Fruit fly (Drosophila melanogaster) whole organism, embryonic: ENCODE measurements around the gene CG5909.

ENCODE experiments used
- CG11085 ChIP-seq: fragments of 200-800 bp; sonication (Bioruptor generic); IDR thresholded peaks from 2 replicates; pipeline ENCODE4 v1.3.6; 2022; ENCODE audit warnings: missing biosample characterization, missing genetic modification characterization
- CG11723 ChIP-seq: fragments of 200-800 bp; sonication (Bioruptor generic); optimal IDR thresholded peaks from 2 replicates; lab custom pipeline; 2017; ENCODE audit warnings: missing biosample characterization, mild to moderate bottlenecking, missing genetic modification characterization
- CG12155 ChIP-seq: fragments of 200-800 bp; sonication (Bioruptor generic); optimal IDR thresholded peaks from 3 replicates; lab custom pipeline; 2016; ENCODE audit warnings: missing biosample characterization, missing genetic modification characterization
- CG13123 ChIP-seq: fragments of 200-800 bp; sonication (Bioruptor generic); optimal IDR thresholded peaks from 2 replicates; lab custom pipeline; 2016; ENCODE audit warnings: missing biosample characterization, missing genetic modification characterization
- CG13775 ChIP-seq: fragments of 200-800 bp; sonication (Bioruptor generic); optimal IDR thresholded peaks from 3 replicates; lab custom pipeline; 2017; ENCODE audit warnings: missing biosample characterization, mild to moderate bottlenecking, missing genetic modification characterization
- CG16815 ChIP-seq: fragments of 200-800 bp; sonication (Bioruptor generic); optimal IDR thresholded peaks from 3 replicates; lab custom pipeline; 2017; ENCODE audit warnings: missing biosample characterization, mild to moderate bottlenecking, missing genetic modification characterization
- CG18619 ChIP-seq: fragments of 200-800 bp; sonication (Bioruptor generic); optimal IDR thresholded peaks from 3 replicates; lab custom pipeline; 2017; ENCODE audit warnings: missing biosample characterization, mild to moderate bottlenecking, missing genetic modification characterization
- CG2875 ChIP-seq: fragments of 200-800 bp; sonication (Bioruptor generic); optimal IDR thresholded peaks from 2 replicates; lab custom pipeline; 2017; ENCODE audit warnings: missing biosample characterization, mild to moderate bottlenecking, missing genetic modification characterization, missing genetic modification reagents
- CG3065 ChIP-seq: fragments of 200-800 bp; sonication (Bioruptor generic); optimal IDR thresholded peaks from 2 replicates; lab custom pipeline; 2016; ENCODE audit warnings: missing biosample characterization, missing genetic modification characterization
- CG32767 ChIP-seq: fragments of 200-800 bp; sonication (Bioruptor generic); IDR thresholded peaks from 2 replicates; pipeline ENCODE4 v1.3.6; 2022; ENCODE audit warnings: missing biosample characterization, missing genetic modification characterization
- CG3726 ChIP-seq: fragments of 200-800 bp; sonication (Bioruptor generic); IDR thresholded peaks from 3 replicates; pipeline ENCODE4, ENCODE4 v1.3.6; 2022; ENCODE audit warnings: missing biosample characterization, missing genetic modification characterization
- CG4617 ChIP-seq: fragments of 200-800 bp; sonication (Bioruptor generic); optimal IDR thresholded peaks from 3 replicates; lab custom pipeline; 2016; ENCODE audit warnings: missing biosample characterization, missing genetic modification characterization, borderline replicate concordance
- CG7271 ChIP-seq: fragments of 200-800 bp; sonication (Bioruptor generic); optimal IDR thresholded peaks from 2 replicates; lab custom pipeline; 2018; ENCODE audit warnings: missing biosample characterization, mild to moderate bottlenecking, missing genetic modification characterization, moderate library complexity
- CG7357 ChIP-seq: fragments of 200-800 bp; sonication (Bioruptor generic); IDR thresholded peaks from 3 replicates; pipeline ENCODE4 v1.3.6; 2022; ENCODE audit warnings: missing biosample characterization, missing genetic modification characterization
- CG7987 ChIP-seq: fragments of 200-800 bp; sonication (Bioruptor generic); optimal IDR thresholded peaks from 2 replicates; lab custom pipeline; 2018; ENCODE audit warnings: missing biosample characterization, mild to moderate bottlenecking, missing genetic modification characterization, moderate library complexity
- CG8924 ChIP-seq: fragments of 200-800 bp; optimal IDR thresholded peaks from 3 replicates; lab custom pipeline; 2019; ENCODE audit warnings: missing biosample characterization, mild to moderate bottlenecking, missing genetic modification characterization, moderate library complexity
- CG9727 ChIP-seq: fragments of 200-800 bp; sonication (Bioruptor generic); optimal IDR thresholded peaks from 3 replicates; lab custom pipeline; 2017; ENCODE audit warnings: missing biosample characterization, mild to moderate bottlenecking, missing genetic modification characterization
- D ChIP-seq, 2 experiments: fragments of 200-800 bp in 1 of 2; fragments of >200 bp in 1 of 2; sonication (Bioruptor generic) in 1 of 2; optimal IDR thresholded peaks; 2 replicates in 1 of 2; 3 replicates in 1 of 2; lab custom pipeline; 2017; ENCODE audit warnings: mild to moderate bottlenecking in 1 of 2, missing biosample characterization in 1 of 2, missing genetic modification characterization in 1 of 2, missing genetic modification reagents in 1 of 2
- ERR ChIP-seq: fragments of 200-800 bp; sonication (Bioruptor generic); optimal IDR thresholded peaks from 2 replicates; lab custom pipeline; 2016; ENCODE audit warnings: missing biosample characterization, missing genetic modification characterization
- Elba2 ChIP-seq: fragments of 200-800 bp; sonication (Bioruptor generic); optimal IDR thresholded peaks from 3 replicates; lab custom pipeline; 2016; ENCODE audit warnings: missing biosample characterization, missing genetic modification characterization
- HLH54F ChIP-seq: fragments of 200-800 bp; sonication (Bioruptor generic); optimal IDR thresholded peaks from 3 replicates; lab custom pipeline; 2016; ENCODE audit warnings: missing biosample characterization, missing genetic modification characterization
- MESR4 ChIP-seq: fragments of 200-800 bp; sonication (Bioruptor generic); optimal IDR thresholded peaks from 2 replicates; lab custom pipeline; 2018; ENCODE audit warnings: missing biosample characterization, mild to moderate bottlenecking, missing genetic modification characterization, moderate library complexity
- MTF-1 ChIP-seq: fragments of 200-800 bp; sonication (Bioruptor generic); optimal IDR thresholded peaks from 2 replicates; lab custom pipeline; 2018; ENCODE audit warnings: missing biosample characterization, mild to moderate bottlenecking, missing genetic modification characterization, borderline replicate concordance
- Max ChIP-seq: fragments of 200-800 bp; sonication (Bioruptor generic); optimal IDR thresholded peaks from 2 replicates; lab custom pipeline; 2016; ENCODE audit warnings: missing biosample characterization, mild to moderate bottlenecking, missing genetic modification characterization
- Nf-YB ChIP-seq: fragments of 200-800 bp; sonication (Bioruptor generic); optimal IDR thresholded peaks from 3 replicates; lab custom pipeline; 2019; ENCODE audit warnings: missing biosample characterization, mild to moderate bottlenecking, missing genetic modification characterization, moderate library complexity
- Sox102F ChIP-seq: fragments of 200-800 bp; sonication (Bioruptor generic); optimal IDR thresholded peaks from 2 replicates; lab custom pipeline; 2018; ENCODE audit warnings: missing biosample characterization, mild to moderate bottlenecking, missing genetic modification characterization, moderate library complexity
- Sry-β ChIP-seq: fragments of 200-800 bp; sonication (Bioruptor generic); optimal IDR thresholded peaks from 2 replicates; lab custom pipeline; 2018; ENCODE audit warnings: missing biosample characterization, mild to moderate bottlenecking, missing genetic modification characterization, moderate library complexity
- Ssrp ChIP-seq: fragments of 200-800 bp; sonication (Bioruptor generic); optimal IDR thresholded peaks from 2 replicates; lab custom pipeline; 2018; ENCODE audit warnings: missing biosample characterization, mild to moderate bottlenecking, missing genetic modification characterization, moderate library complexity
- Xbp1 ChIP-seq: fragments of 200-800 bp; sonication (Bioruptor generic); optimal IDR thresholded peaks from 3 replicates; lab custom pipeline; 2016; ENCODE audit warnings: missing biosample characterization, mild to moderate bottlenecking, missing genetic modification characterization
- ara ChIP-seq: fragments of 200-800 bp; sonication (Bioruptor generic); IDR thresholded peaks from 2 replicates; pipeline ENCODE4 v1.3.6; 2022; ENCODE audit warnings: missing biosample characterization, missing genetic modification characterization
- ash1 ChIP-seq: fragments of 200-800 bp; sonication (Bioruptor generic); optimal IDR thresholded peaks from 2 replicates; lab custom pipeline; 2018; ENCODE audit warnings: missing biosample characterization, mild to moderate bottlenecking, missing genetic modification characterization
- ato ChIP-seq: fragments of 200-800 bp; sonication (Bioruptor generic); IDR thresholded peaks from 2 replicates; pipeline ENCODE4 v1.3.6; 2022; ENCODE audit warnings: missing biosample characterization, missing genetic modification characterization; ENCODE audit not compliant: partially characterized antibody
- da ChIP-seq: fragments of 200-800 bp; sonication (Bioruptor generic); optimal IDR thresholded peaks from 2 replicates; lab custom pipeline; 2016; ENCODE audit warnings: missing biosample characterization, missing genetic modification characterization
- esg ChIP-seq: fragments of 200-800 bp; sonication (Bioruptor generic); conservative IDR thresholded peaks from 2 replicates; pipeline ENCODE4 v1.3.6; 2022; ENCODE audit warnings: missing biosample characterization, missing genetic modification characterization
- exex ChIP-seq: fragments of 200-800 bp; sonication (Bioruptor generic); optimal IDR thresholded peaks from 4 replicates; lab custom pipeline; 2018; ENCODE audit warnings: missing biosample characterization, mild to moderate bottlenecking, missing genetic modification characterization, moderate library complexity
- grau ChIP-seq: fragments of 200-800 bp; optimal IDR thresholded peaks from 3 replicates; lab custom pipeline; 2019; ENCODE audit warnings: missing biosample characterization, mild to moderate bottlenecking, missing genetic modification characterization, moderate library complexity
- gro ChIP-seq: fragments of 200-800 bp; sonication (Bioruptor generic); optimal IDR thresholded peaks from 2 replicates; lab custom pipeline; 2016; ENCODE audit warnings: missing biosample characterization, missing genetic modification characterization
- pnt ChIP-seq: fragments of 200-800 bp; sonication (Bioruptor generic); optimal IDR thresholded peaks from 3 replicates; lab custom pipeline; 2016; ENCODE audit warnings: missing biosample characterization, missing genetic modification characterization
- repo ChIP-seq: fragments of 200-800 bp; sonication (Bioruptor generic); optimal IDR thresholded peaks from 2 replicates; lab custom pipeline; 2016; ENCODE audit warnings: missing biosample characterization, missing genetic modification characterization
- salm ChIP-seq: fragments of 200-800 bp; sonication (Bioruptor generic); optimal IDR thresholded peaks from 2 replicates; lab custom pipeline; 2018; ENCODE audit warnings: missing biosample characterization, mild to moderate bottlenecking, missing genetic modification characterization
- schlank ChIP-seq: fragments of 200-800 bp; sonication (Bioruptor generic); optimal IDR thresholded peaks from 2 replicates; lab custom pipeline; 2018; ENCODE audit warnings: missing biosample characterization, mild to moderate bottlenecking, missing genetic modification characterization
- sens ChIP-seq: fragments of 200-800 bp; sonication (Bioruptor generic); peaks from one replicate; lab custom pipeline; 2016; ENCODE audit warnings: missing biosample characterization, missing genetic modification characterization
- sr ChIP-seq: fragments of 200-800 bp; sonication (Bioruptor generic); IDR thresholded peaks from 3 replicates; pipeline ENCODE4 v1.3.6; 2022; ENCODE audit warnings: missing biosample characterization, missing genetic modification characterization
- ssp ChIP-seq: fragments of 200-800 bp; sonication (Bioruptor generic); IDR thresholded peaks from 2 replicates; pipeline ENCODE4 v1.3.6; 2022; ENCODE audit warnings: missing biosample characterization, missing genetic modification characterization
- tll ChIP-seq, 2 experiments: fragments of 200-800 bp in 1 of 2; fragments of >200 bp in 1 of 2; sonication (Bioruptor generic) in 1 of 2; optimal IDR thresholded peaks; 2 replicates each; lab custom pipeline; 2017 to 2019; ENCODE audit warnings: missing biosample characterization in 2 of 2, missing genetic modification characterization in 2 of 2, mild to moderate bottlenecking in 1 of 2, moderate library complexity in 1 of 2
- unc-4 ChIP-seq: fragments of 200-800 bp; sonication (Bioruptor generic); IDR thresholded peaks from 2 replicates; pipeline ENCODE4 v1.3.6; 2022; ENCODE audit warnings: missing biosample characterization, missing genetic modification characterization; ENCODE audit not compliant: partially characterized antibody
- vfl ChIP-seq: fragments of 200-800 bp; sonication (Bioruptor generic); optimal IDR thresholded peaks from 2 replicates; lab custom pipeline; 2016; ENCODE audit warnings: missing biosample characterization, missing genetic modification characterization
- wor ChIP-seq: fragments of 200-800 bp; sonication (Bioruptor generic); IDR thresholded peaks from 2 replicates; pipeline ENCODE4 v1.3.6; 2022; ENCODE audit warnings: missing biosample characterization, missing genetic modification characterization

CG5909 gene

dm6 chr3R:27150685-27151515 lies 10.1 kb upstream of the CG5909 start, which contains the start of gene CG6051 (continued):
- TF ChIP-seq repo (GFP tag; lab: Kevin White, UChicago) (peak; percentile 33), ato (GFP tag; lab: Robert Waterston, UW) (no peak), Elba2 (GFP tag; lab: Kevin White, UChicago) (no peak), CG16815 (GFP tag; lab: Kevin White, UChicago) (peak; percentile 41), Sry-β (GFP tag; lab: Kevin White, UChicago) (peak; percentile 47), CG7987 (GFP tag; lab: Kevin White, UChicago) (peak; percentile 43), CG3726 (GFP tag; lab: Robert Waterston, UW) (no peak), tll (GFP tag; optimal IDR thresholded peaks at IDR 0.05; lab: Kevin White, UChicago) (peak in 1 of 2 experiments; percentile 70), CG8924 (tag; lab: Kevin White, UChicago) (peak; percentile 71), CG13775 (GFP tag; lab: Kevin White, UChicago) (peak; percentile 49), HLH54F (peak; percentile 61), sens (GFP tag; lab: Kevin White, UChicago) (peak; percentile 83), CG2875 (peak; percentile 9), MTF-1 (GFP tag; lab: Kevin White, UChicago) (peak; percentile 73), CG7271 (tag; lab: Kevin White, UChicago) (peak; percentile 14), Ssrp (tag; lab: Kevin White, UChicago) (peak; percentile 53), schlank (tag; lab: Kevin White, UChicago) (peak; percentile 45), CG18619 (GFP tag; lab: Kevin White, UChicago) (peak; percentile 15), Max (GFP tag; lab: Kevin White, UChicago) (peak; percentile 45), CG3065 (no peak), esg (no peak), gro (peak; percentile 66), Sox102F (GFP tag; lab: Kevin White, UChicago) (peak; percentile 57), ara (no peak), ash1 (GFP tag; lab: Kevin White, UChicago) (no peak), unc-4 (no peak), Xbp1 (GFP tag; lab: Kevin White, UChicago) (peak; percentile 69), wor (GFP tag; lab: Robert Waterston, UW) (no peak), CG12155 (GFP tag; lab: Kevin White, UChicago) (peak; percentile 41), salm (tag; lab: Kevin White, UChicago) (no peak), da (GFP tag; lab: Kevin White, UChicago) (peak; percentile 51), MESR4 (peak; percentile 83), CG13123 (no peak), CG11723 (peak; percentile 4), CG32767 (GFP tag; lab: Robert Waterston, UW) (no peak), CG9727 (GFP tag; lab: Kevin White, UChicago) (peak; percentile 30), vfl (GFP tag; lab: Kevin White, UChicago) (peak; percentile 2), ERR (GFP tag; lab: Kevin White, UChicago) (no peak), sr (GFP tag; lab: Robert Waterston, UW) (no peak), D (optimal IDR thresholded peaks at IDR 0.05; lab: Kevin White, UChicago) (peak; percentile 81), D (GFP tag; optimal IDR thresholded peaks at IDR 0.05; lab: Kevin White, UChicago) (no peak), grau (tag; lab: Kevin White, UChicago) (peak; percentile 69), pnt (GFP tag; lab: Kevin White, UChicago) (peak; percentile 23), ssp (GFP tag; lab: Robert Waterston, UW) (no peak), Nf-YB (GFP tag; lab: Kevin White, UChicago) (no peak), CG7357 (GFP tag; lab: Robert Waterston, UW) (peak; percentile 97), CG11085 (GFP tag; lab: Robert Waterston, UW) (no peak), CG4617 (peak; percentile 33), exex (tag; lab: Kevin White, UChicago) (peak; percentile 22)
